Fruit fly (Drosophila melanogaster) whole organism, embryonic: ENCODE results near the gene CG13484.

Experiments used
- Abd-B ChIP-seq: fragments of 200-800 bp; sonication (Bioruptor generic); optimal IDR thresholded peaks from 2 replicates; lab custom pipeline; 2018; ENCODE audit warnings: missing biosample characterization, mild to moderate bottlenecking, missing genetic modification characterization, moderate library complexity
- CG11696 ChIP-seq: fragments of 200-800 bp; sonication (Bioruptor generic); IDR thresholded peaks from 2 replicates; pipeline ENCODE4 v1.3.6; 2022; ENCODE audit warnings: missing biosample characterization, missing genetic modification characterization
- CG14965 ChIP-seq: fragments of 200-800 bp; sonication (Bioruptor generic); optimal IDR thresholded peaks from 2 replicates; lab custom pipeline; 2016; ENCODE audit warnings: missing biosample characterization, missing genetic modification characterization, borderline replicate concordance
- CG15269 ChIP-seq: fragments of 200-800 bp; sonication (Bioruptor generic); optimal IDR thresholded peaks from 2 replicates; lab custom pipeline; 2018; ENCODE audit warnings: missing biosample characterization, mild to moderate bottlenecking, missing genetic modification characterization, moderate library complexity
- CG15479 ChIP-seq: fragments of 200-800 bp; sonication (Bioruptor generic); optimal IDR thresholded peaks from 3 replicates; lab custom pipeline; 2019; ENCODE audit warnings: missing biosample characterization, mild to moderate bottlenecking, missing genetic modification characterization, moderate library complexity
- CG16779 ChIP-seq: fragments of 200-800 bp; sonication (Bioruptor generic); IDR thresholded peaks from 2 replicates; pipeline ENCODE4 v1.3.6; 2022; ENCODE audit warnings: missing biosample characterization, missing genetic modification characterization
- CG18476 ChIP-seq: fragments of 200-800 bp; sonication (Bioruptor generic); optimal IDR thresholded peaks from 2 replicates; lab custom pipeline; 2016; ENCODE audit warnings: missing biosample characterization, mild to moderate bottlenecking, missing genetic modification characterization
- CG2712 ChIP-seq: fragments of 200-800 bp; optimal IDR thresholded peaks from 3 replicates; lab custom pipeline; 2019; ENCODE audit warnings: missing biosample characterization, mild to moderate bottlenecking, missing genetic modification characterization, moderate library complexity
- CG31441 ChIP-seq: fragments of 200-800 bp; sonication (Bioruptor generic); IDR thresholded peaks from 2 replicates; pipeline ENCODE4 v1.3.6; 2022; ENCODE audit warnings: missing biosample characterization, missing genetic modification characterization
- CG3163 ChIP-seq: fragments of 200-800 bp; sonication (Bioruptor generic); optimal IDR thresholded peaks from 3 replicates; lab custom pipeline; 2016; ENCODE audit warnings: missing biosample characterization, missing genetic modification characterization
- CG32532 ChIP-seq: fragments of 200-800 bp; sonication (Bioruptor generic); IDR thresholded peaks from 2 replicates; pipeline ENCODE4 v1.3.6; 2022; ENCODE audit warnings: missing biosample characterization, missing genetic modification characterization
- CG33557 ChIP-seq: fragments of 200-800 bp; sonication (Bioruptor generic); optimal IDR thresholded peaks from 2 replicates; lab custom pipeline; 2019; ENCODE audit warnings: missing biosample characterization, mild to moderate bottlenecking, missing genetic modification characterization, moderate library complexity
- CG3726 ChIP-seq: fragments of 200-800 bp; sonication (Bioruptor generic); IDR thresholded peaks from 3 replicates; pipeline ENCODE4, ENCODE4 v1.3.6; 2022; ENCODE audit warnings: missing biosample characterization, missing genetic modification characterization
- CG6689 ChIP-seq: fragments of 200-800 bp; sonication (Bioruptor generic); IDR thresholded peaks from 2 replicates; pipeline ENCODE4 v1.3.6; 2022; ENCODE audit warnings: missing biosample characterization, missing genetic modification characterization
- CG7556 ChIP-seq: fragments of 200-800 bp; sonication (Bioruptor generic); optimal IDR thresholded peaks from 2 replicates; lab custom pipeline; 2017; ENCODE audit warnings: missing biosample characterization, mild to moderate bottlenecking, missing genetic modification characterization
- CG8388 ChIP-seq: fragments of 200-800 bp; sonication (Bioruptor generic); optimal IDR thresholded peaks from 2 replicates; lab custom pipeline; 2019; ENCODE audit warnings: missing biosample characterization, mild to moderate bottlenecking, missing genetic modification characterization, moderate library complexity
- D ChIP-seq, 2 experiments: fragments of 200-800 bp in 1 of 2; fragments of >200 bp in 1 of 2; sonication (Bioruptor generic) in 1 of 2; optimal IDR thresholded peaks; 2 replicates in 1 of 2; 3 replicates in 1 of 2; lab custom pipeline; 2017; ENCODE audit warnings: mild to moderate bottlenecking in 1 of 2, missing biosample characterization in 1 of 2, missing genetic modification characterization in 1 of 2, missing genetic modification reagents in 1 of 2
- D19A ChIP-seq: fragments of 200-800 bp; optimal IDR thresholded peaks from 3 replicates; lab custom pipeline; 2019; ENCODE audit warnings: missing biosample characterization, mild to moderate bottlenecking, missing genetic modification characterization, moderate library complexity
- Doc3 ChIP-seq: fragments of 200-800 bp; sonication (Bioruptor generic); IDR thresholded peaks from 3 replicates; pipeline ENCODE4 v1.3.6; 2022; ENCODE audit warnings: missing biosample characterization, missing genetic modification characterization; ENCODE audit not compliant: partially characterized antibody
- Elba2 ChIP-seq: fragments of 200-800 bp; sonication (Bioruptor generic); optimal IDR thresholded peaks from 3 replicates; lab custom pipeline; 2016; ENCODE audit warnings: missing biosample characterization, missing genetic modification characterization
- Ets97D ChIP-seq: fragments of 200-800 bp; sonication (Bioruptor generic); optimal IDR thresholded peaks from 3 replicates; lab custom pipeline; 2016; ENCODE audit warnings: missing biosample characterization, missing genetic modification characterization
- H2.0 ChIP-seq: fragments of 200-800 bp; sonication (Bioruptor generic); IDR thresholded peaks from 2 replicates; pipeline ENCODE4 v1.3.6; 2022; ENCODE audit warnings: missing biosample characterization, missing genetic modification characterization
- Side ChIP-seq: fragments of 200-800 bp; sonication (Bioruptor generic); optimal IDR thresholded peaks from 2 replicates; lab custom pipeline; 2016; ENCODE audit warnings: missing biosample characterization, missing genetic modification characterization
- YL-1 ChIP-seq: fragments of 200-800 bp; sonication (Bioruptor generic); optimal IDR thresholded peaks from 3 replicates; lab custom pipeline; 2017; ENCODE audit warnings: missing biosample characterization, mild to moderate bottlenecking, missing genetic modification characterization
- aop ChIP-seq: fragments of 200-800 bp; sonication (Bioruptor generic); IDR thresholded peaks from 2 replicates; pipeline ENCODE4 v1.3.6; 2022; ENCODE audit warnings: missing biosample characterization, missing genetic modification characterization
- ap ChIP-seq: fragments of 200-800 bp; sonication (Bioruptor generic); IDR thresholded peaks from 2 replicates; pipeline ENCODE4 v1.3.6; 2022; ENCODE audit warnings: missing biosample characterization, missing genetic modification characterization
- cad ChIP-seq: fragments of >200 bp; optimal IDR thresholded peaks from 2 replicates; lab custom pipeline; 2017; ENCODE audit warnings: missing biosample characterization, missing genetic modification characterization
- chn ChIP-seq: fragments of 200-800 bp; sonication (Bioruptor generic); optimal IDR thresholded peaks from 2 replicates; lab custom pipeline; 2016; ENCODE audit warnings: missing biosample characterization, missing genetic modification characterization
- corto ChIP-seq: fragments of 200-800 bp; sonication (Bioruptor generic); optimal IDR thresholded peaks from 2 replicates; lab custom pipeline; 2016; ENCODE audit warnings: missing biosample characterization, mild to moderate bottlenecking, missing genetic modification characterization, moderate library complexity
- dimm ChIP-seq: fragments of 200-800 bp; sonication (Bioruptor generic); IDR thresholded peaks from 2 replicates; pipeline ENCODE4 v1.3.6; 2022; ENCODE audit warnings: missing biosample characterization, missing genetic modification characterization
- gem ChIP-seq: fragments of 200-800 bp; sonication (Bioruptor generic); optimal IDR thresholded peaks from 2 replicates; lab custom pipeline; 2019; ENCODE audit warnings: missing biosample characterization, mild to moderate bottlenecking, missing genetic modification characterization, moderate library complexity
- insv ChIP-seq, 2 experiments: fragments of 200-800 bp; sonication (Bioruptor generic); optimal IDR thresholded peaks; 3 replicates each; lab custom pipeline; 2016 to 2018; ENCODE audit warnings: missing biosample characterization in 2 of 2, missing genetic modification characterization in 2 of 2
- kni ChIP-seq: fragments of 200-800 bp; sonication (Bioruptor generic); optimal IDR thresholded peaks from 3 replicates; lab custom pipeline; 2017; ENCODE audit warnings: mild to moderate bottlenecking, missing biosample characterization, missing genetic modification reagents, missing genetic modification characterization
- lbe ChIP-seq: fragments of 200-800 bp; sonication (Bioruptor generic); optimal IDR thresholded peaks from 2 replicates; lab custom pipeline; 2016; ENCODE audit warnings: missing biosample characterization, mild to moderate bottlenecking, missing genetic modification characterization
- lov ChIP-seq, 2 experiments: fragments of 200-800 bp in 1 of 2; fragments of >200 bp in 1 of 2; sonication (Bioruptor generic) in 1 of 2; IDR thresholded peaks in 1 of 2; optimal IDR thresholded peaks in 1 of 2; 2 replicates in 1 of 2; 3 replicates in 1 of 2; pipeline versions ENCODE4 v1.3.6 to Lab custom; 2017 to 2022; ENCODE audit warnings: missing biosample characterization in 1 of 2, missing genetic modification characterization in 1 of 2
- mirr ChIP-seq: fragments of 200-800 bp; sonication (Bioruptor generic); optimal IDR thresholded peaks from 3 replicates; lab custom pipeline; 2018; ENCODE audit warnings: missing biosample characterization, mild to moderate bottlenecking, missing genetic modification characterization
- oc ChIP-seq: fragments of 200-800 bp; sonication (Bioruptor generic); optimal IDR thresholded peaks from 2 replicates; lab custom pipeline; 2018; ENCODE audit warnings: missing biosample characterization, mild to moderate bottlenecking, missing genetic modification characterization, moderate library complexity
- prd ChIP-seq, 3 experiments: fragments of >200 bp in 2 of 3; fragments of 200-800 bp in 1 of 3; sonication (Bioruptor generic) in 1 of 3; optimal IDR thresholded peaks in 2 of 3; IDR thresholded peaks in 1 of 3; 2 replicates in 2 of 3; 3 replicates in 1 of 3; pipeline versions ENCODE4 v1.3.6 to Lab custom; 2017 to 2022; ENCODE audit warnings: missing biosample characterization in 1 of 3, missing genetic modification characterization in 1 of 3
- sens ChIP-seq: fragments of 200-800 bp; sonication (Bioruptor generic); peaks from one replicate; lab custom pipeline; 2016; ENCODE audit warnings: missing biosample characterization, missing genetic modification characterization
- tll ChIP-seq, 2 experiments: fragments of 200-800 bp in 1 of 2; fragments of >200 bp in 1 of 2; sonication (Bioruptor generic) in 1 of 2; optimal IDR thresholded peaks; 2 replicates each; lab custom pipeline; 2017 to 2019; ENCODE audit warnings: missing biosample characterization in 2 of 2, missing genetic modification characterization in 2 of 2, mild to moderate bottlenecking in 1 of 2, moderate library complexity in 1 of 2
- unpg ChIP-seq: fragments of 200-800 bp; sonication (Bioruptor generic); optimal IDR thresholded peaks from 3 replicates; lab custom pipeline; 2018; ENCODE audit warnings: missing biosample characterization, mild to moderate bottlenecking, missing genetic modification characterization, moderate library complexity
- vvl ChIP-seq: fragments of 200-800 bp; sonication (Bioruptor generic); IDR thresholded peaks from 2 replicates; pipeline ENCODE4 v1.3.6; 2022; ENCODE audit warnings: missing biosample characterization, missing genetic modification characterization
- yki ChIP-seq: fragments of >200 bp; optimal IDR thresholded peaks from 3 replicates; lab custom pipeline; 2018
- zfh2 ChIP-seq: fragments of 200-800 bp; sonication (Bioruptor generic); optimal IDR thresholded peaks from 2 replicates; lab custom pipeline; 2016; ENCODE audit warnings: missing biosample characterization, missing genetic modification characterization

Gene CG13484

dm6 chr3L:14086225-14086624 lies 33.3 kb upstream of the CG13484 start (continued):
- TF ChIP-seq H2.0 (GFP tag; lab: Robert Waterston, UW) (no peak), unpg (no peak), CG32532 (GFP tag; lab: Robert Waterston, UW) (no peak), Side (GFP tag; lab: Kevin White, UChicago) (no peak), vvl (no peak), CG3163 (GFP tag; lab: Kevin White, UChicago) (no peak), CG31441 (GFP tag; lab: Robert Waterston, UW) (peak; percentile 48; the same call in 1 of the 2 replicates), dimm (GFP tag; lab: Robert Waterston, UW) (no peak), CG15269 (tag; lab: Kevin White, UChicago) (no peak), Ets97D (no peak), mirr (GFP tag; lab: Kevin White, UChicago) (no peak), CG6689 (GFP tag; lab: Robert Waterston, UW) (no peak), CG18476 (GFP tag; lab: Kevin White, UChicago) (no peak), yki (lab: Kevin White, UChicago) (no peak), CG7556 (peak; percentile 20), aop (GFP tag; lab: Robert Waterston, UW) (no peak), Doc3 (no peak), CG2712 (tag; lab: Kevin White, UChicago) (peak; percentile 66), ap (GFP tag; lab: Robert Waterston, UW) (no peak)

dm6 chr3L:14083283-14083682 lies 30.4 kb upstream of the CG13484 start, which contains the start of gene CG8100:
TSS of gene CG8100 (plus strand) at chr3L:14083615.
- no peak for TF ChIP-seq zfh2 (GFP tag; lab: Kevin White, UChicago)
- TF ChIP-seq D19A (tag; lab: Kevin White, UChicago): peak; percentile 53
- TF ChIP-seq gem (tag; lab: Kevin White, UChicago): peak; percentile 3
- peak; percentile 6 for TF ChIP-seq sens (GFP tag; lab: Kevin White, UChicago)
- TF ChIP-seq CG8388: no peak
- peak; percentile 7 for TF ChIP-seq lbe (GFP tag; lab: Kevin White, UChicago)
- TF ChIP-seq Elba2 (GFP tag; lab: Kevin White, UChicago): no peak
- no peak for TF ChIP-seq YL-1
- peak; percentile 65 for TF ChIP-seq corto
- no peak for TF ChIP-seq CG16779 (GFP tag; lab: Robert Waterston, UW)

dm6 chr3L:14079224-14079623 lies 26.3 kb upstream of the CG13484 start:
- TF ChIP-seq CG11696 (GFP tag; lab: Robert Waterston, UW): peak; percentile 28; the same call in 1 of the 2 replicates
- no peak for TF ChIP-seq CG33557 (GFP tag; lab: Kevin White, UChicago)

- TF ChIP-seq oc: no peak
- TF ChIP-seq sens (GFP tag; lab: Kevin White, UChicago): peak; percentile 55
- no peak for TF ChIP-seq CG14965
- TF ChIP-seq, all 482 proteins: peak for 1
Measured at dm6 chr3L:14078227-14078626, 25.3 kb upstream of the CG13484 start.

- 0 out of 3 replicates have a peak, but pooled peaks have one; percentile 15 for TF ChIP-seq CG3726 (GFP tag; lab: Robert Waterston, UW)
- peak; percentile 56 for TF ChIP-seq vvl
- TF ChIP-seq chn (GFP tag; lab: Kevin White, UChicago): no peak
- peak in 1 of 2 experiments; percentile 75 for TF ChIP-seq tll (GFP tag; optimal IDR thresholded peaks at IDR 0.05; lab: Kevin White, UChicago)
- TF ChIP-seq cad (GFP tag; lab: Kevin White, UChicago): peak; percentile 82
- no peak for TF ChIP-seq prd (optimal IDR thresholded peaks at IDR 0.05; lab: Kevin White, UChicago)
- peak; percentile 7; the same call in 1 of the 3 replicates for TF ChIP-seq prd (GFP tag; IDR thresholded peaks at IDR 0.05; lab: Robert Waterston, UW)
- peak; percentile 90 for TF ChIP-seq CG15479 (GFP tag; lab: Kevin White, UChicago)
- peak in 1 of 2 experiments; percentile 47 for TF ChIP-seq insv (GFP tag; optimal IDR thresholded peaks at IDR 0.05; lab: Kevin White, UChicago)
- peak; percentile 74 for TF ChIP-seq kni
- no peak for TF ChIP-seq lov (optimal IDR thresholded peaks at IDR 0.05; lab: Kevin White, UChicago)
- no peak for TF ChIP-seq lov (GFP tag; IDR thresholded peaks at IDR 0.05; lab: Robert Waterston, UW)
- peak; percentile 29 for TF ChIP-seq D (optimal IDR thresholded peaks at IDR 0.05; lab: Kevin White, UChicago)
- TF ChIP-seq D (GFP tag; optimal IDR thresholded peaks at IDR 0.05; lab: Kevin White, UChicago): no peak
- TF ChIP-seq mirr (GFP tag; lab: Kevin White, UChicago): no peak
- no peak for TF ChIP-seq Abd-B (GFP tag; lab: Kevin White, UChicago)
Measured at dm6 chr3L:14076559-14076958, 23.7 kb upstream of the CG13484 start.
